Worm (Caenorhabditis elegans): ENCODE measurements around the gene ZK938.3.

- TF ChIP-seq dao-5 (tag; optimal IDR thresholded peaks at IDR 0.05) = no peak
- TF ChIP-seq him-1 (tag; optimal IDR thresholded peaks at IDR 0.05) = no peak
Observed at ce11 chrII:9829108-9829507, 4.6 kb downstream of the ZK938.3 start, which contains the start of gene ZK938.1.
